Fruit fly (Drosophila melanogaster) whole organism, embryonic: ENCODE data around the gene CG3149.

Experiments
- Abd-B ChIP-seq: fragments of 200-800 bp; sonication (Bioruptor generic); optimal IDR thresholded peaks from 2 replicates; lab custom pipeline; 2018; ENCODE audit warnings: missing biosample characterization, mild to moderate bottlenecking, missing genetic modification characterization, moderate library complexity
- Atf-2 ChIP-seq: fragments of 200-800 bp; sonication (Bioruptor generic); optimal IDR thresholded peaks from 2 replicates; lab custom pipeline; 2016; ENCODE audit warnings: missing biosample characterization, missing genetic modification characterization
- Awh ChIP-seq: fragments of 200-800 bp; sonication (Bioruptor generic); IDR thresholded peaks from 2 replicates; pipeline ENCODE4, ENCODE4 v1.3.6; 2022; ENCODE audit warnings: missing biosample characterization, missing genetic modification characterization
- B-H2 ChIP-seq: fragments of 200-800 bp; sonication (Bioruptor generic); optimal IDR thresholded peaks from 2 replicates; lab custom pipeline; 2018; ENCODE audit warnings: missing biosample characterization, mild to moderate bottlenecking, missing genetic modification characterization
- CG10267 ChIP-seq: fragments of 200-800 bp; sonication (Bioruptor generic); optimal IDR thresholded peaks from 2 replicates; lab custom pipeline; 2018; ENCODE audit warnings: missing biosample characterization, mild to moderate bottlenecking, missing genetic modification characterization, moderate library complexity
- CG11456 ChIP-seq: fragments of 200-800 bp; sonication (Bioruptor generic); IDR thresholded peaks from 3 replicates; pipeline ENCODE4 v1.3.6; 2022; ENCODE audit warnings: missing biosample characterization, missing genetic modification characterization
- CG12219 ChIP-seq: fragments of 200-800 bp; sonication (Bioruptor generic); optimal IDR thresholded peaks from 3 replicates; lab custom pipeline; 2018; ENCODE audit warnings: missing biosample characterization, mild to moderate bottlenecking, missing genetic modification characterization
- CG12744 ChIP-seq: fragments of 200-800 bp; sonication (Bioruptor generic); optimal IDR thresholded peaks from 2 replicates; lab custom pipeline; 2016; ENCODE audit warnings: missing biosample characterization, missing genetic modification characterization
- CG12942 ChIP-seq: fragments of 200-800 bp; sonication (Bioruptor generic); optimal IDR thresholded peaks from 3 replicates; lab custom pipeline; 2016; ENCODE audit warnings: missing biosample characterization, missing genetic modification characterization
- CG13624 ChIP-seq: fragments of 200-800 bp; sonication (Bioruptor generic); optimal IDR thresholded peaks from 2 replicates; lab custom pipeline; 2016; ENCODE audit warnings: missing biosample characterization, missing genetic modification characterization
- CG1602 ChIP-seq: fragments of 200-800 bp; sonication (Bioruptor generic); optimal IDR thresholded peaks from 3 replicates; lab custom pipeline; 2016; ENCODE audit warnings: missing biosample characterization, missing genetic modification characterization
- CG1603 ChIP-seq: fragments of 200-800 bp; sonication (Bioruptor generic); optimal IDR thresholded peaks from 2 replicates; lab custom pipeline; 2019; ENCODE audit warnings: missing biosample characterization, mild to moderate bottlenecking, missing genetic modification characterization, moderate library complexity
- CG18011 ChIP-seq: fragments of 200-800 bp; sonication (Bioruptor generic); optimal IDR thresholded peaks from 2 replicates; lab custom pipeline; 2017; ENCODE audit warnings: missing biosample characterization, missing genetic modification characterization, mild to moderate bottlenecking, moderate library complexity, missing genotype
- CG18619 ChIP-seq: fragments of 200-800 bp; sonication (Bioruptor generic); optimal IDR thresholded peaks from 3 replicates; lab custom pipeline; 2017; ENCODE audit warnings: missing biosample characterization, mild to moderate bottlenecking, missing genetic modification characterization
- CG30403 ChIP-seq: fragments of 200-800 bp; sonication (Bioruptor generic); optimal IDR thresholded peaks from 3 replicates; lab custom pipeline; 2016; ENCODE audit warnings: missing biosample characterization, missing genetic modification characterization
- CG3838 ChIP-seq: fragments of 200-800 bp; sonication (Bioruptor generic); optimal IDR thresholded peaks from 3 replicates; lab custom pipeline; 2016; ENCODE audit warnings: missing biosample characterization, missing genetic modification characterization
- CG4404 ChIP-seq: fragments of 200-800 bp; sonication (Bioruptor generic); IDR thresholded peaks from 2 replicates; pipeline ENCODE4 v1.3.6; 2022; ENCODE audit warnings: missing biosample characterization, missing genetic modification characterization
- CG5953 ChIP-seq: fragments of 200-800 bp; sonication (Bioruptor generic); IDR thresholded peaks from 2 replicates; pipeline ENCODE4 v1.3.6; 2022; ENCODE audit warnings: missing biosample characterization, missing genetic modification characterization
- CG6689 ChIP-seq: fragments of 200-800 bp; sonication (Bioruptor generic); IDR thresholded peaks from 2 replicates; pipeline ENCODE4 v1.3.6; 2022; ENCODE audit warnings: missing biosample characterization, missing genetic modification characterization
- CG7987 ChIP-seq: fragments of 200-800 bp; sonication (Bioruptor generic); optimal IDR thresholded peaks from 2 replicates; lab custom pipeline; 2018; ENCODE audit warnings: missing biosample characterization, mild to moderate bottlenecking, missing genetic modification characterization, moderate library complexity
- CG8359 ChIP-seq: fragments of 200-800 bp; sonication (Bioruptor generic); optimal IDR thresholded peaks from 2 replicates; lab custom pipeline; 2017; ENCODE audit warnings: missing biosample characterization, mild to moderate bottlenecking, missing genetic modification characterization, borderline replicate concordance
- CG8388 ChIP-seq: fragments of 200-800 bp; sonication (Bioruptor generic); optimal IDR thresholded peaks from 2 replicates; lab custom pipeline; 2019; ENCODE audit warnings: missing biosample characterization, mild to moderate bottlenecking, missing genetic modification characterization, moderate library complexity
- Dad ChIP-seq: fragments of 200-800 bp; sonication (Bioruptor generic); optimal IDR thresholded peaks from 3 replicates; lab custom pipeline; 2016; ENCODE audit warnings: missing biosample characterization, missing genetic modification characterization
- Deaf1 ChIP-seq: fragments of 200-800 bp; optimal IDR thresholded peaks from 3 replicates; lab custom pipeline; 2019; ENCODE audit warnings: missing biosample characterization, mild to moderate bottlenecking, missing genetic modification characterization, moderate library complexity
- E2f2 ChIP-seq: fragments of 200-800 bp; sonication (Bioruptor generic); IDR thresholded peaks from 2 replicates; pipeline ENCODE4 v1.3.6; 2022; ENCODE audit warnings: missing biosample characterization, missing genetic modification characterization
- HLH3B ChIP-seq: fragments of 200-800 bp; sonication (Bioruptor generic); IDR thresholded peaks from 2 replicates; pipeline ENCODE4 v1.3.6; 2022; ENCODE audit warnings: missing biosample characterization, missing genetic modification characterization
- Hand ChIP-seq: fragments of 200-800 bp; sonication (Bioruptor generic); optimal IDR thresholded peaks from 2 replicates; lab custom pipeline; 2017; ENCODE audit warnings: mild to moderate bottlenecking, missing biosample characterization, missing genetic modification reagents, missing genetic modification characterization
- Hr3 ChIP-seq: fragments of 200-800 bp; sonication (Bioruptor generic); optimal IDR thresholded peaks from 3 replicates; lab custom pipeline; 2016; ENCODE audit warnings: missing biosample characterization, missing genetic modification characterization
- MBD-R2 ChIP-seq: fragments of 200-800 bp; sonication (Bioruptor generic); IDR thresholded peaks from 2 replicates; pipeline ENCODE4 v1.3.6; 2022; ENCODE audit warnings: missing biosample characterization, missing genetic modification characterization
- Nf-YB ChIP-seq: fragments of 200-800 bp; sonication (Bioruptor generic); optimal IDR thresholded peaks from 3 replicates; lab custom pipeline; 2019; ENCODE audit warnings: missing biosample characterization, mild to moderate bottlenecking, missing genetic modification characterization, moderate library complexity
- Oli ChIP-seq: fragments of 200-800 bp; sonication (Bioruptor generic); optimal IDR thresholded peaks from 2 replicates; lab custom pipeline; 2018; ENCODE audit warnings: missing biosample characterization, mild to moderate bottlenecking, missing genetic modification characterization, moderate library complexity
- Opbp ChIP-seq: fragments of 200-800 bp; sonication (Bioruptor generic); IDR thresholded peaks from 3 replicates; pipeline ENCODE4 v1.3.6; 2022; ENCODE audit warnings: missing biosample characterization, missing genetic modification characterization; ENCODE audit not compliant: partially characterized antibody
- Optix ChIP-seq: fragments of 200-800 bp; sonication (Bioruptor generic); IDR thresholded peaks from 3 replicates; pipeline ENCODE4 v1.3.6; 2022; ENCODE audit warnings: missing biosample characterization, missing genetic modification characterization
- Xbp1 ChIP-seq: fragments of 200-800 bp; sonication (Bioruptor generic); optimal IDR thresholded peaks from 3 replicates; lab custom pipeline; 2016; ENCODE audit warnings: missing biosample characterization, mild to moderate bottlenecking, missing genetic modification characterization
- ash1 ChIP-seq: fragments of 200-800 bp; sonication (Bioruptor generic); optimal IDR thresholded peaks from 2 replicates; lab custom pipeline; 2018; ENCODE audit warnings: missing biosample characterization, mild to moderate bottlenecking, missing genetic modification characterization
- ato ChIP-seq: fragments of 200-800 bp; sonication (Bioruptor generic); IDR thresholded peaks from 2 replicates; pipeline ENCODE4 v1.3.6; 2022; ENCODE audit warnings: missing biosample characterization, missing genetic modification characterization; ENCODE audit not compliant: partially characterized antibody
- bcd ChIP-seq: fragments of 200-800 bp; sonication (Bioruptor generic); optimal IDR thresholded peaks from 2 replicates; lab custom pipeline; 2017; ENCODE audit warnings: missing biosample characterization, mild to moderate bottlenecking, missing genetic modification characterization
- btn ChIP-seq: fragments of 200-800 bp; sonication (Bioruptor generic); optimal IDR thresholded peaks from 2 replicates; lab custom pipeline; 2016; ENCODE audit warnings: missing biosample characterization, missing genetic modification characterization
- disco-r ChIP-seq: fragments of 200-800 bp; sonication (Bioruptor generic); optimal IDR thresholded peaks from 2 replicates; lab custom pipeline; 2016; ENCODE audit warnings: missing biosample characterization, missing genetic modification characterization
- gro ChIP-seq: fragments of 200-800 bp; sonication (Bioruptor generic); optimal IDR thresholded peaks from 2 replicates; lab custom pipeline; 2016; ENCODE audit warnings: missing biosample characterization, missing genetic modification characterization
- ind ChIP-seq: fragments of 200-800 bp; sonication (Bioruptor generic); optimal IDR thresholded peaks from 3 replicates; lab custom pipeline; 2016; ENCODE audit warnings: missing biosample characterization, missing genetic modification characterization
- kay ChIP-seq: fragments of 200-800 bp; sonication (Bioruptor generic); optimal IDR thresholded peaks from 2 replicates; lab custom pipeline; 2016; ENCODE audit warnings: missing biosample characterization, missing genetic modification characterization
- nerfin-2 ChIP-seq: fragments of 200-800 bp; sonication (Bioruptor generic); IDR thresholded peaks from 2 replicates; pipeline ENCODE4 v1.3.6; 2022; ENCODE audit warnings: missing biosample characterization, missing genetic modification characterization; ENCODE audit not compliant: partially characterized antibody
- psq ChIP-seq: fragments of 200-800 bp; sonication (Bioruptor generic); optimal IDR thresholded peaks from 2 replicates; lab custom pipeline; 2017; ENCODE audit warnings: missing biosample characterization, missing genetic modification characterization
- tap ChIP-seq: fragments of 200-800 bp; optimal IDR thresholded peaks from 3 replicates; lab custom pipeline; 2019; ENCODE audit warnings: missing biosample characterization, mild to moderate bottlenecking, missing genetic modification characterization, moderate library complexity
- tin ChIP-seq: fragments of 200-800 bp; sonication (Bioruptor generic); optimal IDR thresholded peaks from 3 replicates; lab custom pipeline; 2016; ENCODE audit warnings: missing biosample characterization, missing genetic modification characterization
- tna ChIP-seq: fragments of 200-800 bp; sonication (Bioruptor generic); IDR thresholded peaks from 2 replicates; pipeline ENCODE4 v1.3.6; 2022; ENCODE audit warnings: missing biosample characterization, missing genetic modification characterization; ENCODE audit not compliant: partially characterized antibody
- trh ChIP-seq: fragments of 200-800 bp; sonication (Bioruptor generic); optimal IDR thresholded peaks from 2 replicates; lab custom pipeline; 2016; ENCODE audit warnings: missing biosample characterization, missing genetic modification characterization
- tup ChIP-seq: fragments of 200-800 bp; sonication (Bioruptor generic); optimal IDR thresholded peaks from 2 replicates; lab custom pipeline; 2016; ENCODE audit warnings: missing biosample characterization, mild to moderate bottlenecking, missing genetic modification characterization, moderate library complexity

CG3149 gene

dm6 chrX:5679079-5679932 lies 15.7 kb downstream of the CG3149 start (continued):
- peak; percentile 37; the same call in 1 of the 3 replicates for TF ChIP-seq Optix (GFP tag; lab: Robert Waterston, UW)
- no peak for TF ChIP-seq Dad
- peak; percentile 58 for TF ChIP-seq Oli (tag; lab: Kevin White, UChicago)
- TF ChIP-seq CG10267 (tag; lab: Kevin White, UChicago), result peak; percentile 51
- TF ChIP-seq CG18619 (GFP tag; lab: Kevin White, UChicago), result no peak
- no peak for TF ChIP-seq CG13624 (GFP tag; lab: Kevin White, UChicago)
- peak; percentile 3 for TF ChIP-seq btn
- TF ChIP-seq Opbp (GFP tag; lab: Robert Waterston, UW), result no peak
- TF ChIP-seq ash1 (GFP tag; lab: Kevin White, UChicago), result no peak
- no peak for TF ChIP-seq CG7987 (GFP tag; lab: Kevin White, UChicago)
- peak; percentile 58 for TF ChIP-seq CG1603 (tag; lab: Kevin White, UChicago)
- no peak for TF ChIP-seq nerfin-2
- TF ChIP-seq tna (GFP tag; lab: Robert Waterston, UW), result no peak
- peak; percentile 26 for TF ChIP-seq CG12219 (GFP tag; lab: Kevin White, UChicago)
- TF ChIP-seq CG3838 (GFP tag; lab: Kevin White, UChicago), result no peak
- TF ChIP-seq ato (GFP tag; lab: Robert Waterston, UW), result no peak
- TF ChIP-seq Abd-B (GFP tag; lab: Kevin White, UChicago), result peak; percentile 29
- TF ChIP-seq B-H2 (GFP tag; lab: Kevin White, UChicago), result no peak
- peak; percentile 40 for TF ChIP-seq bcd (GFP tag; lab: Kevin White, UChicago)
- peak; percentile 62 for TF ChIP-seq CG8388 (GFP tag; lab: Kevin White, UChicago)
- TF ChIP-seq Hr3, result peak; percentile 40
- TF ChIP-seq CG1602 (GFP tag; lab: Kevin White, UChicago), result peak; percentile 17
- TF ChIP-seq psq, result peak; percentile 26
- no peak for TF ChIP-seq trh (GFP tag; lab: Kevin White, UChicago)
- peak; percentile 12; the same call in 1 of the 2 replicates for TF ChIP-seq E2f2 (GFP tag; lab: Robert Waterston, UW)
- peak; percentile 15 for TF ChIP-seq CG12942
- TF ChIP-seq CG12744 (GFP tag; lab: Kevin White, UChicago), result no peak
- peak; percentile 55 for TF ChIP-seq CG30403 (GFP tag; lab: Kevin White, UChicago)
- TF ChIP-seq tup (GFP tag; lab: Kevin White, UChicago), result no peak
- no peak for TF ChIP-seq CG18011
- no peak for TF ChIP-seq gro (GFP tag; lab: Kevin White, UChicago)
- peak; percentile 38; the same call in 1 of the 2 replicates for TF ChIP-seq HLH3B
- no peak for TF ChIP-seq MBD-R2 (GFP tag; lab: Robert Waterston, UW)
- no peak for TF ChIP-seq CG11456 (GFP tag; lab: Robert Waterston, UW)
- TF ChIP-seq CG6689 (GFP tag; lab: Robert Waterston, UW), result peak; percentile 48; the same call in 1 of the 2 replicates
- no peak for TF ChIP-seq Hand (GFP tag; lab: Kevin White, UChicago)
- 0 out of 2 replicates have a peak, but pooled peaks have one; percentile 34 for TF ChIP-seq CG4404 (GFP tag; lab: Robert Waterston, UW)
- peak; percentile 22 for TF ChIP-seq ind (GFP tag; lab: Kevin White, UChicago)
- peak; percentile 10 for TF ChIP-seq Nf-YB
- TF ChIP-seq disco-r, result no peak
- TF ChIP-seq CG5953, result no peak
- TF ChIP-seq tin (GFP tag; lab: Kevin White, UChicago), result peak; percentile 57
- no peak for TF ChIP-seq tap
- TF ChIP-seq CG8359, result no peak
- peak; percentile 39 for TF ChIP-seq kay (GFP tag; lab: Kevin White, UChicago)
- peak; percentile 35 for TF ChIP-seq Atf-2
- peak; percentile 44 for TF ChIP-seq Xbp1 (GFP tag; lab: Kevin White, UChicago)
- peak; percentile 26 for TF ChIP-seq Deaf1 (tag; lab: Kevin White, UChicago)
- peak; percentile 57; the same call in 1 of the 2 replicates for TF ChIP-seq Awh (GFP tag; lab: Robert Waterston, UW)
